Worm (Caenorhabditis elegans) whole organism, L3 larva: ENCODE results near the gene T04F3.5.

ENCODE experiments used
- aly-2 ChIP-seq: fragments of 150-350 bp; optimal IDR thresholded peaks from 2 replicates; lab custom pipeline; 2014; ENCODE audit warnings: missing biosample characterization, missing genetic modification characterization
- mdl-1 ChIP-seq: fragments of 150-350 bp; optimal IDR thresholded peaks from 2 replicates; lab custom pipeline; 2014; ENCODE audit warnings: missing biosample characterization, missing genetic modification characterization
- mml-1 ChIP-seq: fragments of 150-350 bp; sonication (generic microtip); optimal IDR thresholded peaks from 3 replicates; lab custom pipeline; 2014; ENCODE audit warnings: missing biosample characterization, missing genetic modification characterization
- unc-39 ChIP-seq: sonication (generic microtip); optimal IDR thresholded peaks from 4 replicates; lab custom pipeline; 2017; ENCODE audit warnings: missing biosample characterization, missing genetic modification characterization

- TF ChIP-seq mdl-1 (tag; lab: Kevin White, UChicago), result no peak
- TF ChIP-seq unc-39 (tag; lab: Kevin White, UChicago), result no peak
- no peak for TF ChIP-seq mml-1 (tag; lab: Kevin White, UChicago)
- TF ChIP-seq aly-2, result no peak
Observed at ce11 chrV:11722858-11723257, 37.6 kb upstream of the T04F3.5 start.
